Worm (Caenorhabditis elegans): ENCODE data around the gene C27D6.15.

The C27D6.15 gene

ce11 chrII:5181497-5181896 is 9.8 kb downstream of the C27D6.15 start (continued):
- no peak for TF ChIP-seq sptf-2 (GFP tag; optimal IDR thresholded peaks at IDR 0.05)
- TF ChIP-seq attf-5 (GFP tag; optimal IDR thresholded peaks at IDR 0.05): peak; percentile 75
- TF ChIP-seq ztf-22 (GFP tag; optimal IDR thresholded peaks at IDR 0.05): no peak
- no peak for TF ChIP-seq B0035.1 (tag; optimal IDR thresholded peaks at IDR 0.05)
- no peak for TF ChIP-seq mxl-1 (tag; optimal IDR thresholded peaks at IDR 0.05)
- TF ChIP-seq mel-28 (tag; optimal IDR thresholded peaks at IDR 0.05; ENCODE audit: borderline replicate concordance): no peak
- no peak for TF ChIP-seq unc-130 (GFP tag; optimal IDR thresholded peaks at IDR 0.05)
- no peak; the same call in 1 of the 2 replicates for TF ChIP-seq rcor-1 (GFP tag; IDR thresholded peaks at IDR 0.05)
- TF ChIP-seq lag-1 (GFP tag; IDR thresholded peaks at IDR 0.05): no peak
- no peak for TF ChIP-seq F39B2.1 (GFP tag; IDR thresholded peaks at IDR 0.05)
- 0 out of 2 replicates have a peak, but pooled peaks have one; percentile 29 for TF ChIP-seq lir-1 (GFP tag; conservative IDR thresholded peaks at IDR 0.05)
- peak; percentile 61 for TF ChIP-seq madf-10 (tag; optimal IDR thresholded peaks at IDR 0.05)
- peak; percentile 58; the same call in 1 of the 2 replicates for TF ChIP-seq lin-26 (GFP tag; IDR thresholded peaks at IDR 0.05)
- TF ChIP-seq pha-4 (tag; optimal IDR thresholded peaks at IDR 0.05): no peak
- no peak for TF ChIP-seq aptf-2 (GFP tag; conservative IDR thresholded peaks at IDR 0.05)
- TF ChIP-seq hmg-20 (GFP tag; IDR thresholded peaks at IDR 0.05): no peak
- no peak for TF ChIP-seq B0261.1 (tag; optimal IDR thresholded peaks at IDR 0.05)
- TF ChIP-seq snpc-1.3 (tag; optimal IDR thresholded peaks at IDR 0.05; ENCODE audit: insufficient read depth): no peak
- no peak for TF ChIP-seq Y56A3A.18 (GFP tag; IDR thresholded peaks at IDR 0.05)
- peak in 1 of 3 experiments; percentile 50 for TF ChIP-seq lin-35 (GFP tag; optimal IDR thresholded peaks at IDR 0.05)
- TF ChIP-seq F37B4.10 (GFP tag; IDR thresholded peaks at IDR 0.05): no peak
- peak; percentile 42; the same call in 1 of the 2 replicates for TF ChIP-seq B0336.3 (GFP tag; IDR thresholded peaks at IDR 0.05)
- no peak for TF ChIP-seq B0019.2 (GFP tag; conservative IDR thresholded peaks at IDR 0.05)
- 0 out of 2 replicates have a peak, but pooled peaks have one; percentile 36 for TF ChIP-seq Y53G8AR.9 (GFP tag; conservative IDR thresholded peaks at IDR 0.05)
- TF ChIP-seq akir-1 (GFP tag; optimal IDR thresholded peaks at IDR 0.05): no peak
- no peak for TF ChIP-seq Y79H2A.3 (GFP tag; conservative IDR thresholded peaks at IDR 0.05)
- TF ChIP-seq nhr-90 (tag; optimal IDR thresholded peaks at IDR 0.05): peak; percentile 16
- no peak for TF ChIP-seq ekl-4 (GFP tag; IDR thresholded peaks at IDR 0.05)
- TF ChIP-seq fkh-3 (tag; optimal IDR thresholded peaks at IDR 0.05): no peak
- peak; percentile 25; the same call in 1 of the 2 replicates for TF ChIP-seq mcd-1 (GFP tag; IDR thresholded peaks at IDR 0.05)
- no peak for TF ChIP-seq Y67H2A.10 (GFP tag; conservative IDR thresholded peaks at IDR 0.05)
- TF ChIP-seq snpc-1.1 (tag; optimal IDR thresholded peaks at IDR 0.05; ENCODE audit: insufficient read depth): no peak
- TF ChIP-seq chd-7 (tag; optimal IDR thresholded peaks at IDR 0.05): peak; percentile 70
- no peak for TF ChIP-seq lsy-27 (tag; optimal IDR thresholded peaks at IDR 0.05; ENCODE audit: borderline replicate concordance, insufficient read depth)
- no peak for TF ChIP-seq bed-1 (GFP tag; IDR thresholded peaks at IDR 0.05)
- TF ChIP-seq tbp1 (GFP tag; optimal IDR thresholded peaks at IDR 0.05): peak; percentile 25
- TF ChIP-seq ama-1 (optimal IDR thresholded peaks at IDR 0.05): no peak
- no peak for TF ChIP-seq ama-1 (GFP tag; optimal IDR thresholded peaks at IDR 0.05)
- TF ChIP-seq hmg-1.2 (GFP tag; IDR thresholded peaks at IDR 0.05): peak; percentile 83
- TF ChIP-seq dpl-1 (GFP tag; optimal IDR thresholded peaks at IDR 0.05): no peak
- TF ChIP-seq rec-8 (tag; optimal IDR thresholded peaks at IDR 0.05): no peak
- no peak for TF ChIP-seq snpc-4 (GFP tag; optimal IDR thresholded peaks at IDR 0.05)
- peak in 3 of 4 experiments; percentile 31 to 54 (median 38) for TF ChIP-seq snpc-4 (tag; optimal IDR thresholded peaks at IDR 0.05)
- TF ChIP-seq tbx-9 (tag; optimal IDR thresholded peaks at IDR 0.05; ENCODE audit: borderline replicate concordance): no peak
- TF ChIP-seq nhr-80 (tag; optimal IDR thresholded peaks at IDR 0.05): peak; percentile 1
- peak; percentile 64 for TF ChIP-seq somi-1 (GFP tag; optimal IDR thresholded peaks at IDR 0.05)
- TF ChIP-seq F49E8.2 (tag; optimal IDR thresholded peaks at IDR 0.05; ENCODE audit: insufficient read depth): no peak
- TF ChIP-seq F57C9.4 (tag; optimal IDR thresholded peaks at IDR 0.05): no peak
